Fruit fly (Drosophila melanogaster) ovary, adult (tissue): ENCODE data around the gene Cyp6d5.

ENCODE experiments used
- CG17801 ChIP-seq: fragments of 200-800 bp; optimal IDR thresholded peaks from 2 replicates; lab custom pipeline; 2019; ENCODE audit warnings: missing biosample characterization, mild to moderate bottlenecking, missing genetic modification characterization, moderate library complexity; ENCODE audit not compliant: partially characterized antibody

The Cyp6d5 gene

DNA sequence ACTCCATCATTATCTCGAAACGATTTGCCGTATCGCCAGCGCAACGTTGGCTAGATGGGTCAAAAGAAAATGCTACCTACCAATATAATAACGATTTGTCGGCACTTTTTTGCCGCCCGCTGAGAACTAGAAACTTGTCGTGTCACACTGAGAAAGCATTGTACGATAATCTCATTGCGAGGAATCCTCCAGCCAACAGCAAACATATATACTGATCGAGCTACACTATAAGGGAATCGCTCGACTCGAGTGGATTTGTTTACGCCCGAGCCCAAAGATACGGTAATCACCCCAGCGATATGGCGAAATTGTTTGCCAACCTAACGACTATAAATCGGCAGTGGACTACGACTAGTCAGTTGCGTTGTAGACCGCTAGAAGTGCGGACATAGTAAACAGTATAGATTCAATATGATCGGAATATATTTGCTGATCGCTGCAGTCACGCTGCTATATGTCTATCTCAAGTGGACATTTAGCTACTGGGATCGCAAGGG, at the start of gene Cyp6d5:
Cyp6d5 (plus strand) TSS at position 356 of the 497 bp plus-strand sequence.
- TF ChIP-seq CG17801 (GFP tag; lab: Kevin White, UChicago) = no peak

dm6 chr3R:13980956-13981355, 48.1 kb upstream of the Cyp6d5 start:
- TF ChIP-seq CG17801 (GFP tag; lab: Kevin White, UChicago) = no peak

DNA sequence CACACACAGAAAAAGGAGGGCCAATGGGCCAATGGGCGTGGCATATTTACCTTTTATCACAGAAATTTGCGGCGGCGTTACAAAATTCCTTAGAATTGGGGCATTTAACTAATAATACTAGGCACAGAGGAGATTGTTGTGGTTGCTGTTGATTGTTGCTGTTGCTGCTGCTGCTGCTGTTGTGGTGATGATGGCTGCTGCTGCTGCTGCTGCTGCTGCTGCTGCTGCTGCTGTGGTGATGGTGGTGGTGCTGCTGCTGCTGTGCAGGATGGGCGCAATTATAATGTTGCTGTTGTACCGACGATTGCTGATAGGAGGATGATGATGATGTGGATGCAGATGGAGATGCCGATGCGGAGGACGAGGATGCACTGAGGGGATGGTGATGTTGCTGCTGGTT, 47.4 kb upstream of the Cyp6d5 start:
- TF ChIP-seq CG17801 (GFP tag; lab: Kevin White, UChicago) = no peak

DNA sequence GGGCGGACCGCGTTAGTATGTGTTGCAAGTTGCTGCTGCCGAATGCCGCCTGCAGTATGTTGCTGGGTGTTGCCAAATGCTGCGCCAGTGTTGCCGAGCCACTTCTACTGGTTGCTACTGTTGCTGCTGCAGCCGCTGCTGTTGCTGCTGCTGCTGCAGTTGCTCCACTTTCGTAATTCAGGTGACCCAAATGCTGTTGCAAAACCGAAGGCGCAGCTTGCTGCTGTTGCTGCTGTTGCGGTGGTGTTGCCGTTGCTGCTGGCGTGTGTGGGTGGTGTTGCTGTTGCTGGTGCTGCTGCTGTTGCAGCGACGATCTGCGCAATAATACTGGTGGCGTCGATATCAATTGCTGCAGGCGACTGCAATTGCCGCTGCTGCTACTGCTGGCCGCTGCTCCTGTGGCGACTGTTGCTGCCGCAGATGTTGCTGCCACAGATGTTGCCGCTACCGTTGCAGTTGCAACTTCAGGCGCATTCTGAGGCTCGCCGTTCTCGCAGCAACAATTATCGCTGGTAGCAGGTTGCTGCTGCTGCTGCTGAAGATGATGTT, 46.7 kb upstream of the Cyp6d5 start:
- TF ChIP-seq CG17801 (GFP tag; lab: Kevin White, UChicago) = no peak

DNA sequence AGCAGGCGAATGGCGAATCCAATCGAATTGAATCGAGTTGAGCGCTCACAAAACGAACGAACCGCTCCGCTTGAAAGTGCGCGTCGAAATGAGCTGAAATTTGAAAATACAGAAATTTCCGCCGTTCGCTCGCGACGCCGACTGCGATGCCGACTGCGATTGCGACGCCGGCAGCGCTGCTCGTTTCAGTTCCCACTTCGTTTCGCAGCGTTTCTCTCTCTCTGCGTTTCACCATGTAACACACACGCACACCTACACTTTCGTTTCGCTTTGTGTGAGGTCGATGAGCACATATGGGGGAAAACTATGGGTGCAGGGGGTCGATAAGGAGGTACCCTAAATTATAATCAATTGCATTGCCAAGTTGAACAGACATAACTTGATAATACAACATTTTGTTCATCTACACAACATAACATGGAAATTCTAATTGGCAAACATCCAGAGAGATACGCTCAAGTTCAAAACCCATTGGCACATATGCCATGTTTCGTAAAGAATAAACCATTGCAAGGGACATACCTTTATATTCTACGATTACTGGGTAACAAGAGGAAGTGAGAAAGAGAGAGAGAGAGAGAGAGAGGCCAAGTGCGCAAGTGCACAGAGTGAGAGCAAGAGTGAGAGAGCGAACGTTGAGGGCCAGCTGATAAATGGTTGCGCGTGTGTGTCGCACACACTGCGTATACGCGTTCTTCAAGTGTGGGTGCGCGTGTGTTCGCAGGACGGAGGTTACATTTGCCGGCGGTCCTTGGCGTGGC, 45.6 kb upstream of the Cyp6d5 start:
- peak; percentile 91 for TF ChIP-seq CG17801 (GFP tag; lab: Kevin White, UChicago)

- TF ChIP-seq CG17801 (GFP tag; lab: Kevin White, UChicago) = peak; percentile 22
Measured at dm6 chr3R:13984922-13985581, 44.0 kb upstream of the Cyp6d5 start.

DNA sequence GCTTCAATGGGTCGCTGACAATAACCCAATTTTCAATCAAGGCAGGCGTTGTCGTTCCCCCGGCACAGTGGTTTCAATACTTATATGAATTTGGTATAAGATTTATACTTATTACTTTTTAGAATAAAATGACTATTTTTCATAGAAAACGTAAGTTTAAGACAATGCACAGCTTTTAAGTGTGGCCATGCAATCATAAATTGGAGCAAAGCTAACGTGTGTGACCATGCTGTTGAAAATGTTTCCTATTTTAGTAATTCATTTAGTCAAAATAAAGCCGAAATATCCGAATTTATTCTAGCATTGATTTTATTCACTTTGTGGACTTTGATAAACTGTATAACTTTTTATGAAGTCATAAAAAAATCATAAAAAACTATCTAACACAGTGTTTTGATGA, 42.4 kb upstream of the Cyp6d5 start:
- TF ChIP-seq CG17801 (GFP tag; lab: Kevin White, UChicago) = no peak

- no peak for TF ChIP-seq CG17801 (GFP tag; lab: Kevin White, UChicago)
Measured at dm6 chr3R:13988923-13989436, 40.0 kb upstream of the Cyp6d5 start.

DNA sequence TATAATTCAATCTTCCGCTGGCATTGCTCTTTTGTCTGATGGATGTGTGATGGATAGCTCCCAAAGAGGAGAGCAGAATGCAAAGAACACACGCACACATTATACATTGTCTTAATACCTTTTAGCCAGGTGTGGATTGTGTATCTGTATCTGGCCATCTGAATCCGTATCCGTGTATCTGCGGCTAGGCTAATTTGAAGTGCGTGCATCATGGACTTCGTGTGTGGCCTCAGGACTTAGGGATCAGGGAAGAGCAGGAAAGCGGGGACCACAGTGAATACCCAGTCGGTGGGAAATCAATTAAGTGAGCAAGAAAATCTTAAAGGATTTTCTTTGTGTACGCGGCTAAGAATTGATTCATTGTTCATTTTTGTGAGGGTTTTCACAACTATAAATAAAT, 39.6 kb upstream of the Cyp6d5 start:
- no peak for TF ChIP-seq CG17801 (GFP tag; lab: Kevin White, UChicago)

dm6 chr3R:13990109-13990508, 38.9 kb upstream of the Cyp6d5 start:
- no peak for TF ChIP-seq CG17801 (GFP tag; lab: Kevin White, UChicago)

- TF ChIP-seq CG17801 (GFP tag; lab: Kevin White, UChicago) = peak; percentile 36
Measured at dm6 chr3R:13992126-13992535, 36.9 kb upstream of the Cyp6d5 start.

DNA sequence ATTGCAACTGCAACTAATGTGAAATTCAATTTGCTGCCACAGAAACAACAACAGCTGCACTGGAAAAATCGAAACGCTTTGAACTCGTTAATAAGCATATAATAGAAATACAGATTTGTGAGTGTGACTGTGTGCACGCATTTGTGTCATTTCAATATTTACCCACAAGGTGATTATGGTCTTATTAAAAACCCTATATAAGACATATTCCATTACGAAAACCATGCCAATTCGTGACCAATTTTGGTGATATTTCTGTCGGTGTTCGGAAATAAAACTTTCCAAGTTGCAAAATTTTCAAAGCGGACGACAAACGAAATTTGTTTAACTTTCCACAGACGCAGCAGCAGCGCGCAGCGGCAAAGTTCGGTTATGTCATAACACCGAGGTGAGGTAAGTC, 33.6 kb upstream of the Cyp6d5 start:
- TF ChIP-seq CG17801 (GFP tag; lab: Kevin White, UChicago) = no peak

DNA sequence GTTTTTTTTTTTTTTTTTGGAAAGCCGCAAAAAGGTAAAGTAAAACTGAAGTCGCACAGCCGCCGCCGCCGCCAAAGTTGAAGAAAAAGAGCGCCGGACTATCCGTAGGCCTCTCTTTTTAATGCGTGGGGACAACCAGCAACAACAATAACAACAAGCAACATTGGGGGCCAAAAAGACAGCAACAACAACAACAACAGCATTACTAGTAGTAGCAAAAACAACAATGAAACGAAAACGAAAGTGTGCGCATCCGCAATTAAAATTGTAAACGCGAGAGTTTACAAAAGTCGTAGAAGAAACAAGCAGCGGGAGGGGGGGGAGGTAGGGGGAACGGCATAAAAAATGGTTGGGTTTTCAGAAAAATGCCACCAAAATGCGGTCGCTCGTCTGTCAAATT, 33.1 kb upstream of the Cyp6d5 start:
- TF ChIP-seq CG17801 (GFP tag; lab: Kevin White, UChicago) = no peak

DNA sequence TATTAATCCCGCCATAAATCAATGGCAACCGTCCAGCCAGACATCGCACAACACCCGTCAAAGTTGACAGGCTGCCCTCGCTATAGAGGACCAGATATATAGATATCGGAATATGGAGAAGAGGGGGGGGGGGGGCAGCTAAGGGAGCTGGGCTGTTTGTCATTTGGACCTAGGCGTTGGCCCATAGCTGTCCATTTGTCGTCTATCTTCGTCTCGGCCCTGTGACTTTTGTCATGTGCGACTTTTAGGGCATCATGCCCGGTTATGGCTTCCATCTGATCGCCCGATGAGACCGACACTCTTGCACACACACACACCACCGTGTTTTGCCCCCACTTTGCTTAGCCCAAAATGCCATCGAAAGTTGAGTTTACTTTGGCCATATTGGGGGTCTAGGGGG, 31.3 kb upstream of the Cyp6d5 start:
- no peak for TF ChIP-seq CG17801 (GFP tag; lab: Kevin White, UChicago)

- no peak for TF ChIP-seq CG17801 (GFP tag; lab: Kevin White, UChicago)
Measured at dm6 chr3R:13998162-13998561, 30.9 kb upstream of the Cyp6d5 start.
